Worm (Caenorhabditis elegans) whole organism, mixed stage, embryonic: ENCODE results near the gene F46C5.6.

ENCODE experiments used
- elt-1 ChIP-seq: sonication (generic microtip); optimal IDR thresholded peaks from 2 replicates; lab custom pipeline; 2017; ENCODE audit warnings: missing genetic modification characterization, mild to moderate bottlenecking, missing compliant biosample characterization, antibody characterized with exemption, moderate library complexity, borderline replicate concordance; ENCODE audit not compliant: insufficient read depth
- mep-1 ChIP-seq: fragments of 150-350 bp; optimal IDR thresholded peaks from 2 replicates; lab custom pipeline; 2017; ENCODE audit warnings: missing biosample characterization, missing genetic modification reagents, missing genetic modification characterization, inconsistent platforms
- nhr-237 ChIP-seq: fragments of 150-350 bp; optimal IDR thresholded peaks from 2 replicates; lab custom pipeline; 2014; ENCODE audit warnings: missing biosample characterization, missing genetic modification characterization
- nhr-28 ChIP-seq: fragments of 150-350 bp; optimal IDR thresholded peaks from 2 replicates; lab custom pipeline; 2014; ENCODE audit warnings: missing biosample characterization, missing genetic modification characterization
- nhr-76 ChIP-seq: sonication (generic microtip); optimal IDR thresholded peaks from 2 replicates; lab custom pipeline; 2017; ENCODE audit warnings: missing biosample characterization, missing genetic modification characterization
- pha-4 ChIP-seq: fragments of 150-350 bp; optimal IDR thresholded peaks from 2 replicates; lab custom pipeline; 2018; ENCODE audit warnings: missing biosample characterization, missing genetic modification reagents, missing genetic modification characterization
- tbx-8 ChIP-seq: fragments of 200-800 bp; sonication (Bioruptor generic); optimal IDR thresholded peaks from 2 replicates; lab custom pipeline; 2018; ENCODE audit warnings: mild to moderate bottlenecking, missing genetic modification characterization, moderate library complexity, missing compliant biosample characterization
- unc-62 ChIP-seq: fragments of 150-350 bp; optimal IDR thresholded peaks from 2 replicates; lab custom pipeline; 2014; ENCODE audit warnings: missing biosample characterization, missing genetic modification reagents, missing genetic modification characterization

ce11 chrII:8854874-8855273 lies 10.6 kb upstream of the F46C5.6 start:
- TF ChIP-seq nhr-76 (tag; lab: Kevin White, UChicago): no peak
- no peak for TF ChIP-seq pha-4 (tag; lab: Kevin White, UChicago)
- no peak for TF ChIP-seq nhr-237 (tag; lab: Kevin White, UChicago)
- TF ChIP-seq tbx-8 (GFP tag; lab: Kevin White, UChicago): no peak
- no peak for TF ChIP-seq nhr-28 (tag; lab: Kevin White, UChicago)
- TF ChIP-seq elt-1: no peak
- no peak for TF ChIP-seq mep-1 (tag; lab: Kevin White, UChicago)
- TF ChIP-seq unc-62 (GFP tag; lab: Kevin White, UChicago): no peak
